Worm (Caenorhabditis elegans): ENCODE measurements around the gene cpt-1.

The cpt-1 gene

ce11 chrII:12818488-12818887, 22.2 kb upstream of the cpt-1 start, which contains the start of gene Y46G5A.22:
Y46G5A.22 (minus strand) TSS chrII:12818588.
- TF ChIP-seq hmbx-1 (tag; optimal IDR thresholded peaks at IDR 0.05) = no peak
- no peak for TF ChIP-seq scrt-1 (GFP tag; IDR thresholded peaks at IDR 0.05)
- no peak for TF ChIP-seq ceh-13 (GFP tag; optimal IDR thresholded peaks at IDR 0.05)
- no peak for TF ChIP-seq tbx-37 (GFP tag; conservative IDR thresholded peaks at IDR 0.05)
- no peak for TF ChIP-seq pes-1 (GFP tag; IDR thresholded peaks at IDR 0.05)
- TF ChIP-seq tbx-11 (GFP tag; IDR thresholded peaks at IDR 0.05) = no peak
- no peak for TF ChIP-seq F13C5.2 (tag; optimal IDR thresholded peaks at IDR 0.05)
- TF ChIP-seq tra-4 (tag; optimal IDR thresholded peaks at IDR 0.05) = no peak
- no peak for TF ChIP-seq sea-1 (GFP tag; conservative IDR thresholded peaks at IDR 0.05)
- TF ChIP-seq ets-7 (tag; optimal IDR thresholded peaks at IDR 0.05) = no peak
- TF ChIP-seq flt-1 (GFP tag; IDR thresholded peaks at IDR 0.05) = no peak
- no peak for TF ChIP-seq hnd-1 (tag; optimal IDR thresholded peaks at IDR 0.05)

- TF ChIP-seq aly-1 (tag; optimal IDR thresholded peaks at IDR 0.05) (no peak), flt-1 (GFP tag; IDR thresholded peaks at IDR 0.05) (no peak), tbx-11 (GFP tag; IDR thresholded peaks at IDR 0.05) (no peak), tra-4 (tag; optimal IDR thresholded peaks at IDR 0.05) (no peak), hnd-1 (tag; optimal IDR thresholded peaks at IDR 0.05) (no peak), ceh-13 (GFP tag; optimal IDR thresholded peaks at IDR 0.05) (no peak), pes-1 (GFP tag; IDR thresholded peaks at IDR 0.05) (no peak), scrt-1 (GFP tag; IDR thresholded peaks at IDR 0.05) (no peak), hmg-4 (GFP tag; optimal IDR thresholded peaks at IDR 0.05) (no peak), hmbx-1 (tag; optimal IDR thresholded peaks at IDR 0.05) (no peak), tbx-37 (GFP tag; conservative IDR thresholded peaks at IDR 0.05) (no peak), ama-1 (optimal IDR thresholded peaks at IDR 0.05) (no peak), ets-7 (tag; optimal IDR thresholded peaks at IDR 0.05) (no peak), ceh-36 (tag; optimal IDR thresholded peaks at IDR 0.05) (no peak), B0310.2 (tag; optimal IDR thresholded peaks at IDR 0.05) (no peak), F13C5.2 (tag; optimal IDR thresholded peaks at IDR 0.05) (no peak), sea-1 (GFP tag; conservative IDR thresholded peaks at IDR 0.05) (no peak)
These were observed 20.3 kb upstream of the cpt-1 start, which contains the start of gene acl-7 for ce11 chrII:12816412-12817146. acl-7 (minus strand) TSS chrII:12816462.

DNA sequence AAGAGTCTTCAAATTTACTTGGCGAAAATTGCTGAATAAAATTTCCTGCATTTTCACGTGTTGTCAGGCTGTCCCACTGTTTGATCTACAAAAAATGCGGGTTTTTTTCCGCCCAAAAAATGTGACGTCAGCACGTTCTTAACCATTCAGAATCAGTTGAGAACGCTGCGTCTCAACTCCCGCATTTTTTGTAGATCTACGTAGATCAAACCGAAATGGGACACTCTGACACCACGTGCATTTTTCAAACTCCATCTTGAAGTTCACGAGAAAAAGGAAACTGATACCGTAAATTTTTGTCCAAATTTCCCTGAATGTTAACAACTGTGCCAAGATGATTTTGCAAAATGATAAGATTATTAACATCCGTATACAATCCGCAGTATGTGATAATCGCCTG, 17.0 kb upstream of the cpt-1 start:
- TF ChIP-seq hnd-1 (tag; optimal IDR thresholded peaks at IDR 0.05) (no peak), ets-7 (tag; optimal IDR thresholded peaks at IDR 0.05) (no peak), pes-1 (GFP tag; IDR thresholded peaks at IDR 0.05) (no peak), B0310.2 (tag; optimal IDR thresholded peaks at IDR 0.05) (no peak), ama-1 (optimal IDR thresholded peaks at IDR 0.05) (no peak), ceh-13 (GFP tag; optimal IDR thresholded peaks at IDR 0.05) (no peak)

DNA sequence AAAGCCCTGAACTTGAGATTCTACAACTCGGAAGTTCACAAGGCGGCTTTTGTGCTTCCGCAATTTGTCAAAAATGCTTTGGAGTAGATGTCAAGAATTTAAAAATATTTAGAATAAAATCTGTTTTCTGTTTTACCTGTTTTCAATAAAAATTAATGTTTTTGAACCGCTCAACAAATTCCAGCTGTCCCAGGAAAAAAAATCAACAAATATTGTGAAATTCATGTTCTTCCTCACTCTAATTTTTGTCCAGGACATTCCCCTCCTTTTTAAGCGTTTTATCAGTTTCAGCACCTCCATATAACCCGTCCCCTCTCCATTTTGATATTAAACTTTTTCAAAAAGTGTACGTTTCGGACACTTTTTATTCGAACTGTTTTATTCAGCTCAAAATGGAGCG, 14.5 kb upstream of the cpt-1 start, which contains the start of gene Y46G5A.20:
TSS of gene Y46G5A.20 (plus strand) at position 301 of the 400 bp plus-strand sequence.
- no peak for TF ChIP-seq tbx-11 (GFP tag; IDR thresholded peaks at IDR 0.05)
- no peak for TF ChIP-seq ceh-13 (GFP tag; optimal IDR thresholded peaks at IDR 0.05)
- TF ChIP-seq B0310.2 (tag; optimal IDR thresholded peaks at IDR 0.05) = no peak
- TF ChIP-seq ceh-36 (tag; optimal IDR thresholded peaks at IDR 0.05) = no peak
- no peak for TF ChIP-seq ets-7 (tag; optimal IDR thresholded peaks at IDR 0.05)
- no peak for TF ChIP-seq hnd-1 (tag; optimal IDR thresholded peaks at IDR 0.05)
- TF ChIP-seq pes-1 (GFP tag; IDR thresholded peaks at IDR 0.05) = no peak
- TF ChIP-seq hmg-4 (GFP tag; optimal IDR thresholded peaks at IDR 0.05) = no peak
- TF ChIP-seq F13C5.2 (tag; optimal IDR thresholded peaks at IDR 0.05) = no peak
- TF ChIP-seq aly-1 (tag; optimal IDR thresholded peaks at IDR 0.05) = no peak

- TF ChIP-seq ceh-36 (tag; optimal IDR thresholded peaks at IDR 0.05) = no peak
- TF ChIP-seq scrt-1 (GFP tag; IDR thresholded peaks at IDR 0.05) = no peak
- TF ChIP-seq tbx-11 (GFP tag; IDR thresholded peaks at IDR 0.05) = no peak
- no peak for TF ChIP-seq pes-1 (GFP tag; IDR thresholded peaks at IDR 0.05)
- TF ChIP-seq aly-1 (tag; optimal IDR thresholded peaks at IDR 0.05) = no peak
- no peak for TF ChIP-seq ceh-13 (GFP tag; optimal IDR thresholded peaks at IDR 0.05)
- TF ChIP-seq flt-1 (GFP tag; IDR thresholded peaks at IDR 0.05) = no peak
- TF ChIP-seq tbx-37 (GFP tag; conservative IDR thresholded peaks at IDR 0.05) = no peak
- TF ChIP-seq ama-1 (optimal IDR thresholded peaks at IDR 0.05) = no peak
- TF ChIP-seq B0310.2 (tag; optimal IDR thresholded peaks at IDR 0.05) = no peak
- TF ChIP-seq F13C5.2 (tag; optimal IDR thresholded peaks at IDR 0.05) = no peak
- no peak for TF ChIP-seq hmbx-1 (tag; optimal IDR thresholded peaks at IDR 0.05)
- no peak for TF ChIP-seq hnd-1 (tag; optimal IDR thresholded peaks at IDR 0.05)
- no peak for TF ChIP-seq tra-4 (tag; optimal IDR thresholded peaks at IDR 0.05)
- no peak for TF ChIP-seq sea-1 (GFP tag; conservative IDR thresholded peaks at IDR 0.05)
- TF ChIP-seq hmg-4 (GFP tag; optimal IDR thresholded peaks at IDR 0.05) = no peak
- no peak for TF ChIP-seq ets-7 (tag; optimal IDR thresholded peaks at IDR 0.05)
These were observed 13.5 kb upstream of the cpt-1 start for ce11 chrII:12809725-12810124.

DNA sequence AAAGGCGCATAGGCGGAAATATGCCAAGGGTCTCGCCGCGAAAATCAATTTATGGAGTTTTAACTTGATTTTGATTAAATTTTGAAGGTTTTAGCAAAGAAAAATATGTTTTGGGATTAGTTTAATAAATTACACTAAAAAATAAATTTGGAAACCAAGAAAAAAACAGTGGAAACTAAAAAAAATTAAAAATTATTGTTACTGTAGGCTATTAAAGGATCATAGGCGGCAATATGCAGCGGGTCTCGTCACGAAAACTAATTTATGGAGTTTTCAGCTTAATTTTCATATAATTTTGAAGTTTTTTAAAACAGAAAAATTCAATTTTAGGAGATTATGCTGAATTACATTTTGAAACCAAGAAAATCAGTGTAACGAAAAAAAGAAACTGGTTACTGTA, 12.5 kb upstream of the cpt-1 start:
- no peak for TF ChIP-seq scrt-1 (GFP tag; IDR thresholded peaks at IDR 0.05)
- no peak for TF ChIP-seq aly-1 (tag; optimal IDR thresholded peaks at IDR 0.05)
- no peak for TF ChIP-seq ets-7 (tag; optimal IDR thresholded peaks at IDR 0.05)
- TF ChIP-seq tbx-11 (GFP tag; IDR thresholded peaks at IDR 0.05) = no peak
- no peak for TF ChIP-seq ceh-36 (tag; optimal IDR thresholded peaks at IDR 0.05)
- TF ChIP-seq flt-1 (GFP tag; IDR thresholded peaks at IDR 0.05) = no peak
- no peak for TF ChIP-seq hnd-1 (tag; optimal IDR thresholded peaks at IDR 0.05)
- no peak for TF ChIP-seq sea-1 (GFP tag; conservative IDR thresholded peaks at IDR 0.05)
- TF ChIP-seq ceh-13 (GFP tag; optimal IDR thresholded peaks at IDR 0.05) = no peak
- no peak for TF ChIP-seq hmg-4 (GFP tag; optimal IDR thresholded peaks at IDR 0.05)
- TF ChIP-seq pes-1 (GFP tag; IDR thresholded peaks at IDR 0.05) = no peak
- TF ChIP-seq hmbx-1 (tag; optimal IDR thresholded peaks at IDR 0.05) = no peak
- TF ChIP-seq tbx-37 (GFP tag; conservative IDR thresholded peaks at IDR 0.05) = no peak
- no peak for TF ChIP-seq tra-4 (tag; optimal IDR thresholded peaks at IDR 0.05)
- no peak for TF ChIP-seq F13C5.2 (tag; optimal IDR thresholded peaks at IDR 0.05)
- no peak for TF ChIP-seq ama-1 (optimal IDR thresholded peaks at IDR 0.05)
- TF ChIP-seq B0310.2 (tag; optimal IDR thresholded peaks at IDR 0.05) = no peak

All from whole organism, early embryonic.